Worm (Caenorhabditis elegans) whole organism, young adult: Measurements from ENCODE around the gene frm-8.

Experiments used
- B0019.2 ChIP-seq: fragments of 200-800 bp; sonication (Bioruptor generic); conservative IDR thresholded peaks from 2 replicates; pipeline ENCODE4 v1.3.6; 2022; ENCODE audit warnings: missing genetic modification reagents, missing genetic modification characterization, missing compliant biosample characterization
- F57A8.1 ChIP-seq: fragments of 200-800 bp; sonication (Bioruptor generic); optimal IDR thresholded peaks from 2 replicates; lab custom pipeline; 2018; ENCODE audit warnings: mild to moderate bottlenecking, missing genetic modification characterization, moderate library complexity, missing compliant biosample characterization
- akir-1 ChIP-seq: fragments of 200-800 bp; sonication (Bioruptor generic); optimal IDR thresholded peaks from 2 replicates; lab custom pipeline; 2018; ENCODE audit warnings: mild to moderate bottlenecking, missing genetic modification characterization, moderate library complexity, missing compliant biosample characterization
- attf-5 ChIP-seq: fragments of 200-800 bp; sonication (Bioruptor generic); optimal IDR thresholded peaks from 2 replicates; lab custom pipeline; 2018; ENCODE audit warnings: mild to moderate bottlenecking, missing genetic modification characterization, missing compliant biosample characterization
- bed-2 ChIP-seq: fragments of 200-800 bp; sonication (Bioruptor generic); IDR thresholded peaks from 2 replicates; pipeline ENCODE4 v1.3.6; 2022; ENCODE audit warnings: missing genetic modification reagents, missing genetic modification characterization, missing compliant biosample characterization
- cebp-1 ChIP-seq, 2 experiments: fragments of 200-800 bp in 1 of 2; sonication (Bioruptor generic) in 1 of 2; sonication (generic microtip) in 1 of 2; IDR thresholded peaks in 1 of 2; optimal IDR thresholded peaks in 1 of 2; 2 replicates each; pipeline versions ENCODE4 v1.3.6 to Lab custom; 2017 to 2022; ENCODE audit warnings: missing compliant biosample characterization in 2 of 2, missing genetic modification characterization in 2 of 2, mild to moderate bottlenecking in 1 of 2, missing genetic modification reagents in 1 of 2, moderate library complexity in 1 of 2
- die-1 ChIP-seq: sonication (generic microtip); optimal IDR thresholded peaks from 2 replicates; lab custom pipeline; 2016; ENCODE audit warnings: missing genotype, mild to moderate bottlenecking, missing genetic modification characterization, missing compliant biosample characterization
- egl-18 ChIP-seq: fragments of 200-800 bp; sonication (Bioruptor generic); IDR thresholded peaks from 2 replicates; pipeline ENCODE4 v1.3.6; 2022; ENCODE audit warnings: missing genetic modification reagents, missing genetic modification characterization, missing compliant biosample characterization
- let-526 ChIP-seq: fragments of 200-800 bp; sonication (Bioruptor generic); IDR thresholded peaks from 2 replicates; pipeline ENCODE4 v1.3.6; 2022; ENCODE audit warnings: missing genetic modification reagents, missing genetic modification characterization, missing compliant biosample characterization
- lin-40 ChIP-seq: sonication (generic microtip); optimal IDR thresholded peaks from 2 replicates; lab custom pipeline; 2016; ENCODE audit warnings: missing genetic modification characterization, mild to moderate bottlenecking, missing compliant biosample characterization, missing genotype, missing genetic modification reagents
- lsy-27 ChIP-seq: sonication (generic microtip); optimal IDR thresholded peaks from 2 replicates; lab custom pipeline; 2017; ENCODE audit warnings: missing genetic modification characterization, mild to moderate bottlenecking, missing compliant biosample characterization, antibody characterized with exemption, missing genotype, borderline replicate concordance; ENCODE audit not compliant: insufficient read depth
- ztf-25 ChIP-seq: fragments of 200-800 bp; sonication (Bioruptor generic); IDR thresholded peaks from 2 replicates; pipeline ENCODE4 v1.3.6; 2022; ENCODE audit warnings: missing genetic modification reagents, missing genetic modification characterization, missing compliant biosample characterization

ce11 chrIII:3176775-3177174 is 42.2 kb downstream of the frm-8 start:
- TF ChIP-seq let-526 (no peak), B0019.2 (GFP tag; lab: Robert Waterston, UW) (no peak), lin-40 (no peak), ztf-25 (no peak), lsy-27 (tag; lab: Kevin White, UChicago) (no peak), akir-1 (no peak), F57A8.1 (GFP tag; lab: Kevin White, UChicago) (no peak), attf-5 (GFP tag; lab: Kevin White, UChicago) (no peak), cebp-1 (GFP tag; IDR thresholded peaks at IDR 0.05; lab: Robert Waterston, UW) (no peak), cebp-1 (tag; optimal IDR thresholded peaks at IDR 0.05; lab: Kevin White, UChicago) (no peak), die-1 (no peak), bed-2 (GFP tag; lab: Robert Waterston, UW) (no peak), egl-18 (GFP tag; lab: Robert Waterston, UW) (no peak)
